Fruit fly (Drosophila melanogaster) whole organism, prepupa: ENCODE results near the gene SKIP.

Experiments
- Blimp-1 ChIP-seq: fragments of 200-800 bp; sonication (Bioruptor generic); optimal IDR thresholded peaks from 3 replicates; lab custom pipeline; 2017; ENCODE audit warnings: missing biosample characterization, missing genetic modification characterization, mild to moderate bottlenecking, moderate library complexity, missing genetic modification reagents
- CG10631 ChIP-seq: fragments of 200-800 bp; sonication (Bioruptor generic); optimal IDR thresholded peaks from 2 replicates; lab custom pipeline; 2016; ENCODE audit warnings: missing biosample characterization, missing genetic modification characterization
- CG11762 ChIP-seq: fragments of 200-800 bp; sonication (Bioruptor generic); optimal IDR thresholded peaks from 3 replicates; lab custom pipeline; 2016; ENCODE audit warnings: missing biosample characterization, missing genetic modification characterization; ENCODE audit not compliant: insufficient read depth
- CG3032 ChIP-seq: fragments of 200-800 bp; optimal IDR thresholded peaks from 2 replicates; lab custom pipeline; 2019; ENCODE audit warnings: missing biosample characterization, mild to moderate bottlenecking, missing genetic modification characterization, moderate library complexity
- CG6808 ChIP-seq: fragments of 200-800 bp; sonication (Bioruptor generic); optimal IDR thresholded peaks from 3 replicates; lab custom pipeline; 2017; ENCODE audit warnings: missing biosample characterization, missing genetic modification characterization, mild to moderate bottlenecking, moderate library complexity, missing genetic modification reagents
- CG6854 ChIP-seq: fragments of 200-800 bp; sonication (Bioruptor generic); optimal IDR thresholded peaks from 2 replicates; lab custom pipeline; 2017; ENCODE audit warnings: missing biosample characterization, mild to moderate bottlenecking, missing genetic modification characterization
- Gug ChIP-seq: fragments of 200-800 bp; sonication (Bioruptor generic); IDR thresholded peaks from 2 replicates; pipeline ENCODE4 v1.3.6; 2022; ENCODE audit warnings: missing biosample characterization, missing genetic modification characterization
- Hr4 ChIP-seq: fragments of 200-800 bp; sonication (Bioruptor generic); optimal IDR thresholded peaks from 3 replicates; lab custom pipeline; 2016; ENCODE audit warnings: missing biosample characterization, missing genetic modification characterization
- Lpt ChIP-seq: fragments of 200-800 bp; sonication (Bioruptor generic); optimal IDR thresholded peaks from 3 replicates; lab custom pipeline; 2016; ENCODE audit warnings: missing biosample characterization, missing genetic modification characterization
- Met ChIP-seq: fragments of 200-800 bp; sonication (Bioruptor generic); optimal IDR thresholded peaks from 3 replicates; lab custom pipeline; 2016; ENCODE audit warnings: missing biosample characterization, missing genetic modification characterization
- OdsH ChIP-seq: fragments of 200-800 bp; sonication (Bioruptor generic); optimal IDR thresholded peaks from 3 replicates; lab custom pipeline; 2016; ENCODE audit warnings: missing biosample characterization, missing genetic modification characterization
- Smox ChIP-seq: fragments of 200-800 bp; sonication (Bioruptor generic); optimal IDR thresholded peaks from 3 replicates; lab custom pipeline; 2016; ENCODE audit warnings: missing biosample characterization, missing genetic modification characterization
- salr ChIP-seq, 2 experiments: fragments of 200-800 bp; sonication (Bioruptor generic); optimal IDR thresholded peaks; 3 replicates each; lab custom pipeline; 2016 to 2018; ENCODE audit warnings: missing biosample characterization in 2 of 2, missing genetic modification characterization in 2 of 2, mild to moderate bottlenecking in 1 of 2

DNA sequence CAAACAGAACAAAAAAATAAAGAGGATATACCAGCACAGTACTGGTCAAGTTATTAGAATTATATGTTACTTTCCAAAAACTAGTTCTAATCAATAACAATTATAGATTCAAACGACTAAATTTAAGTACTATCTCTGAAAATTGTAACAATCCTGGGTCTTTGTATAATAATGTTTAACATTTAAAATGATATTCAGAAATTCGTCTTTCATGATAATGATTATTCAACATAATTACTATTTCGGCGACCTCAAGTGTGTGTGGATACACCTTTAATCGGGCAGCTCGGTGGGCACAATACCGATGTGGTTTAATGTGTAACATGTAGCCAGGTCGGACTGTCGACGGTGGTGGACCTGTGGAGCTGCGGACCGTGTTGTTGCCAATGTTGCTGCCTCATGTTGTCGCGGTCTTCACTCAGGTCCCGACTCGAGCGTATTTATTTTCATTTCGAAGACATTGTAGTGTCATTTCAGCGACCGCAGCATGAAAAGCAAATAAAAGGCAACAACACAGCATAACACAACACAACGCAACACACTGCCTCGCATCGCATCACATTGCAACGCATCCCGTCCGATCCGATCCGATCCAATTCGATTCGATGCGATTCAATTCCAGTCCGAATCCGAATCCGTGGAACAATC is 61.3 kb downstream of the SKIP start:
- TF ChIP-seq Hr4 = peak; percentile 15
- no peak for TF ChIP-seq CG11762 (GFP tag; lab: Kevin White, UChicago)
- TF ChIP-seq Met (GFP tag; lab: Kevin White, UChicago) = peak; percentile 82
- TF ChIP-seq Lpt (GFP tag; lab: Kevin White, UChicago) = no peak
- peak in 1 of 2 experiments; percentile 39 for TF ChIP-seq salr (GFP tag; optimal IDR thresholded peaks at IDR 0.05; lab: Kevin White, UChicago)
- peak; percentile 59 for TF ChIP-seq Smox (GFP tag; lab: Kevin White, UChicago)
- peak; percentile 19 for TF ChIP-seq Blimp-1 (GFP tag; lab: Kevin White, UChicago)
- TF ChIP-seq OdsH (GFP tag; lab: Kevin White, UChicago) = no peak
- TF ChIP-seq CG3032 (tag; lab: Kevin White, UChicago) = peak; percentile 79
- TF ChIP-seq Gug (GFP tag; lab: Robert Waterston, UW) = no peak
- peak; percentile 75 for TF ChIP-seq CG6808 (GFP tag; lab: Kevin White, UChicago)
- TF ChIP-seq CG10631 = peak; percentile 53
- TF ChIP-seq CG6854 (GFP tag; lab: Kevin White, UChicago) = peak; percentile 23
